Fruit fly (Drosophila melanogaster) whole organism, embryonic: ENCODE data around the gene dpr4.

ENCODE experiments used
- Blimp-1 ChIP-seq: fragments of 200-800 bp; sonication (Bioruptor generic); optimal IDR thresholded peaks from 3 replicates; lab custom pipeline; 2018; ENCODE audit warnings: missing biosample characterization, missing genetic modification characterization, mild to moderate bottlenecking, moderate library complexity, missing genetic modification reagents
- CG10654 ChIP-seq: fragments of 200-800 bp; sonication (Bioruptor generic); optimal IDR thresholded peaks from 2 replicates; lab custom pipeline; 2016; ENCODE audit warnings: missing biosample characterization, missing genetic modification characterization
- CG10979 ChIP-seq: fragments of 200-800 bp; sonication (Bioruptor generic); optimal IDR thresholded peaks from 2 replicates; lab custom pipeline; 2018; ENCODE audit warnings: missing biosample characterization, mild to moderate bottlenecking, missing genetic modification characterization, moderate library complexity
- CG11456 ChIP-seq: fragments of 200-800 bp; sonication (Bioruptor generic); IDR thresholded peaks from 3 replicates; pipeline ENCODE4 v1.3.6; 2022; ENCODE audit warnings: missing biosample characterization, missing genetic modification characterization
- CG11696 ChIP-seq: fragments of 200-800 bp; sonication (Bioruptor generic); IDR thresholded peaks from 2 replicates; pipeline ENCODE4 v1.3.6; 2022; ENCODE audit warnings: missing biosample characterization, missing genetic modification characterization
- CG12104 ChIP-seq: fragments of 200-800 bp; sonication (Bioruptor generic); optimal IDR thresholded peaks from 3 replicates; lab custom pipeline; 2016; ENCODE audit warnings: missing biosample characterization, missing genetic modification characterization
- CG12219 ChIP-seq: fragments of 200-800 bp; sonication (Bioruptor generic); optimal IDR thresholded peaks from 3 replicates; lab custom pipeline; 2018; ENCODE audit warnings: missing biosample characterization, mild to moderate bottlenecking, missing genetic modification characterization
- CG16863 ChIP-seq: fragments of 200-800 bp; sonication (Bioruptor generic); optimal IDR thresholded peaks from 3 replicates; lab custom pipeline; 2016; ENCODE audit warnings: missing biosample characterization, missing genetic modification characterization
- CG17829 ChIP-seq: fragments of 200-800 bp; optimal IDR thresholded peaks from 2 replicates; lab custom pipeline; 2019; ENCODE audit warnings: missing biosample characterization, mild to moderate bottlenecking, missing genetic modification characterization, moderate library complexity
- CG18764 ChIP-seq: fragments of 200-800 bp; sonication (Bioruptor generic); optimal IDR thresholded peaks from 3 replicates; lab custom pipeline; 2016; ENCODE audit warnings: missing biosample characterization, missing genetic modification characterization
- CG4360 ChIP-seq: fragments of 200-800 bp; sonication (Bioruptor generic); IDR thresholded peaks from 2 replicates; pipeline ENCODE4 v1.3.6; 2022; ENCODE audit warnings: missing biosample characterization, missing genetic modification characterization
- CG5245 ChIP-seq: fragments of 200-800 bp; sonication (Bioruptor generic); optimal IDR thresholded peaks from 3 replicates; lab custom pipeline; 2016; ENCODE audit warnings: missing biosample characterization, missing genetic modification characterization
- CG6765 ChIP-seq: fragments of 200-800 bp; sonication (Bioruptor generic); optimal IDR thresholded peaks from 3 replicates; lab custom pipeline; 2017; ENCODE audit warnings: missing biosample characterization, mild to moderate bottlenecking, missing genetic modification characterization
- CG7928 ChIP-seq: fragments of 200-800 bp; sonication (Bioruptor generic); optimal IDR thresholded peaks from 2 replicates; lab custom pipeline; 2017; ENCODE audit warnings: missing biosample characterization, mild to moderate bottlenecking, missing genetic modification characterization
- CG7963 ChIP-seq: fragments of 200-800 bp; sonication (Bioruptor generic); IDR thresholded peaks from 3 replicates; pipeline ENCODE4 v1.3.6; 2022; ENCODE audit warnings: missing biosample characterization, missing genetic modification characterization; ENCODE audit not compliant: partially characterized antibody
- CG8089 ChIP-seq: fragments of 200-800 bp; sonication (Bioruptor generic); optimal IDR thresholded peaks from 3 replicates; lab custom pipeline; 2016; ENCODE audit warnings: missing biosample characterization, missing genetic modification characterization
- CG8924 ChIP-seq: fragments of 200-800 bp; optimal IDR thresholded peaks from 3 replicates; lab custom pipeline; 2019; ENCODE audit warnings: missing biosample characterization, mild to moderate bottlenecking, missing genetic modification characterization, moderate library complexity
- CTCF ChIP-seq: fragments of 200-800 bp; sonication (Bioruptor generic); optimal IDR thresholded peaks from 2 replicates; lab custom pipeline; 2017; ENCODE audit warnings: missing biosample characterization, mild to moderate bottlenecking, missing genetic modification characterization, moderate library complexity
- Deaf1 ChIP-seq: fragments of 200-800 bp; optimal IDR thresholded peaks from 3 replicates; lab custom pipeline; 2019; ENCODE audit warnings: missing biosample characterization, mild to moderate bottlenecking, missing genetic modification characterization, moderate library complexity
- Dip2 ChIP-seq: fragments of 200-800 bp; sonication (Bioruptor generic); IDR thresholded peaks from 2 replicates; pipeline ENCODE4 v1.3.6; 2022; ENCODE audit warnings: missing biosample characterization, missing genetic modification characterization
- Gsc ChIP-seq: fragments of 200-800 bp; sonication (Bioruptor generic); IDR thresholded peaks from 2 replicates; pipeline ENCODE4 v1.3.6; 2022; ENCODE audit warnings: missing biosample characterization, missing genetic modification characterization
- Hey ChIP-seq: fragments of 200-800 bp; sonication (Bioruptor generic); optimal IDR thresholded peaks from 3 replicates; lab custom pipeline; 2018; ENCODE audit warnings: missing biosample characterization, mild to moderate bottlenecking, missing genetic modification characterization
- Mad ChIP-seq: fragments of 200-800 bp; sonication (Bioruptor generic); optimal IDR thresholded peaks from 2 replicates; lab custom pipeline; 2016; ENCODE audit warnings: missing biosample characterization, missing genetic modification characterization
- NC2α ChIP-seq: fragments of 200-800 bp; sonication (Bioruptor generic); optimal IDR thresholded peaks from 2 replicates; lab custom pipeline; 2016; ENCODE audit warnings: missing biosample characterization, missing genetic modification characterization
- Neu2 ChIP-seq: fragments of 200-800 bp; sonication (Bioruptor generic); optimal IDR thresholded peaks from 3 replicates; lab custom pipeline; 2016; ENCODE audit warnings: missing biosample characterization, missing genetic modification characterization, borderline replicate concordance
- Nf-YC ChIP-seq: fragments of 200-800 bp; optimal IDR thresholded peaks from 3 replicates; lab custom pipeline; 2019; ENCODE audit warnings: missing biosample characterization, mild to moderate bottlenecking, missing genetic modification characterization, moderate library complexity
- Opbp ChIP-seq: fragments of 200-800 bp; sonication (Bioruptor generic); IDR thresholded peaks from 3 replicates; pipeline ENCODE4 v1.3.6; 2022; ENCODE audit warnings: missing biosample characterization, missing genetic modification characterization; ENCODE audit not compliant: partially characterized antibody
- Rfx ChIP-seq: fragments of 200-800 bp; sonication (Bioruptor generic); IDR thresholded peaks from 2 replicates; pipeline ENCODE4 v1.3.6; 2022; ENCODE audit warnings: missing biosample characterization, missing genetic modification characterization
- Rx ChIP-seq: fragments of 200-800 bp; sonication (Bioruptor generic); IDR thresholded peaks from 2 replicates; pipeline ENCODE4 v1.3.6; 2022; ENCODE audit warnings: missing biosample characterization, missing genetic modification characterization
- Spps ChIP-seq: fragments of 200-800 bp; sonication (Bioruptor generic); optimal IDR thresholded peaks from 2 replicates; lab custom pipeline; 2018; ENCODE audit warnings: missing biosample characterization, mild to moderate bottlenecking, missing genetic modification characterization
- ac ChIP-seq: fragments of 200-800 bp; sonication (Bioruptor generic); optimal IDR thresholded peaks from 3 replicates; lab custom pipeline; 2017; ENCODE audit warnings: missing biosample characterization, mild to moderate bottlenecking, missing genetic modification characterization
- cato ChIP-seq: fragments of 200-800 bp; sonication (Bioruptor generic); optimal IDR thresholded peaks from 2 replicates; lab custom pipeline; 2016; ENCODE audit warnings: missing biosample characterization, missing genetic modification characterization, borderline replicate concordance
- crp ChIP-seq, 2 experiments: fragments of 200-800 bp; sonication (Bioruptor generic); optimal IDR thresholded peaks; 2 replicates in 1 of 2; 3 replicates in 1 of 2; lab custom pipeline; 2017; ENCODE audit warnings: missing biosample characterization in 2 of 2, missing genetic modification characterization in 2 of 2, mild to moderate bottlenecking in 1 of 2, moderate library complexity in 1 of 2
- dati ChIP-seq: fragments of 200-800 bp; sonication (Bioruptor generic); IDR thresholded peaks from 2 replicates; pipeline ENCODE4 v1.3.6; 2022; ENCODE audit warnings: missing biosample characterization, missing genetic modification characterization
- ham ChIP-seq: fragments of 200-800 bp; sonication (Bioruptor generic); IDR thresholded peaks from 2 replicates; pipeline ENCODE4 v1.3.6; 2022; ENCODE audit warnings: missing biosample characterization, missing genetic modification characterization
- hb ChIP-seq: fragments of 200-800 bp; sonication (Bioruptor generic); IDR thresholded peaks from 3 replicates; pipeline ENCODE4 v1.3.6; 2022; ENCODE audit warnings: missing biosample characterization, missing genetic modification characterization; ENCODE audit not compliant: partially characterized antibody
- insv ChIP-seq, 2 experiments: fragments of 200-800 bp; sonication (Bioruptor generic); optimal IDR thresholded peaks; 3 replicates each; lab custom pipeline; 2016 to 2018; ENCODE audit warnings: missing biosample characterization in 2 of 2, missing genetic modification characterization in 2 of 2
- lola ChIP-seq, 3 experiments: fragments of >200 bp in 2 of 3; fragments of 200-800 bp in 1 of 3; sonication (Bioruptor generic) in 1 of 3; optimal IDR thresholded peaks; 2 replicates each; lab custom pipeline; 2017 to 2019; ENCODE audit warnings: missing biosample characterization in 3 of 3, missing genetic modification characterization in 3 of 3, mild to moderate bottlenecking in 1 of 3, moderate library complexity in 1 of 3
- maf-S ChIP-seq: fragments of 200-800 bp; sonication (Bioruptor generic); optimal IDR thresholded peaks from 2 replicates; lab custom pipeline; 2016; ENCODE audit warnings: missing biosample characterization, missing genetic modification characterization
- nom ChIP-seq: fragments of 200-800 bp; sonication (Bioruptor generic); optimal IDR thresholded peaks from 2 replicates; lab custom pipeline; 2017; ENCODE audit warnings: missing biosample characterization, missing genetic modification characterization, mild to moderate bottlenecking, moderate library complexity, missing genetic modification reagents
- seq ChIP-seq: fragments of 200-800 bp; sonication (Bioruptor generic); IDR thresholded peaks from 2 replicates; pipeline ENCODE4 v1.3.6; 2022; ENCODE audit warnings: missing biosample characterization, missing genetic modification characterization
- sima ChIP-seq: fragments of 200-800 bp; sonication (Bioruptor generic); optimal IDR thresholded peaks from 2 replicates; lab custom pipeline; 2016; ENCODE audit warnings: missing biosample characterization, missing genetic modification characterization
- sisA ChIP-seq: fragments of 200-800 bp; sonication (Bioruptor generic); IDR thresholded peaks from 2 replicates; pipeline ENCODE4 v1.3.6; 2022; ENCODE audit warnings: missing biosample characterization, missing genetic modification characterization
- slbo ChIP-seq: fragments of 200-800 bp; sonication (Bioruptor generic); IDR thresholded peaks from 2 replicates; pipeline ENCODE4 v1.3.6; 2022; ENCODE audit warnings: missing biosample characterization, missing genetic modification characterization
- sna ChIP-seq: fragments of 200-800 bp; sonication (Bioruptor generic); IDR thresholded peaks from 2 replicates; pipeline ENCODE4 v1.3.6; 2022; ENCODE audit warnings: missing biosample characterization, missing genetic modification characterization; ENCODE audit not compliant: partially characterized antibody
- sqz ChIP-seq: fragments of 200-800 bp; sonication (Bioruptor generic); optimal IDR thresholded peaks from 3 replicates; lab custom pipeline; 2018; ENCODE audit warnings: missing biosample characterization, mild to moderate bottlenecking, missing genetic modification characterization
- trh ChIP-seq: fragments of 200-800 bp; sonication (Bioruptor generic); optimal IDR thresholded peaks from 2 replicates; lab custom pipeline; 2016; ENCODE audit warnings: missing biosample characterization, missing genetic modification characterization
- zen ChIP-seq: fragments of 200-800 bp; sonication (Bioruptor generic); optimal IDR thresholded peaks from 3 replicates; lab custom pipeline; 2018; ENCODE audit warnings: missing biosample characterization, mild to moderate bottlenecking, missing genetic modification characterization, moderate library complexity
- zen2 ChIP-seq: fragments of 200-800 bp; sonication (Bioruptor generic); IDR thresholded peaks from 3 replicates; pipeline ENCODE4 v1.3.6; 2022; ENCODE audit warnings: missing biosample characterization, missing genetic modification characterization; ENCODE audit not compliant: partially characterized antibody

dpr4 gene

dm6 chr3R:11562326-11563109 lies 19.8 kb upstream of the dpr4 start (continued):
- peak; percentile 88 for TF ChIP-seq Nf-YC (tag; lab: Kevin White, UChicago)
- peak; percentile 59 for TF ChIP-seq trh (GFP tag; lab: Kevin White, UChicago)
- TF ChIP-seq sna (GFP tag; lab: Robert Waterston, UW): no peak
- peak; percentile 92 for TF ChIP-seq CG11456
- TF ChIP-seq CG16863 (GFP tag; lab: Kevin White, UChicago): peak; percentile 86
- TF ChIP-seq Rfx (GFP tag; lab: Robert Waterston, UW): peak; percentile 97
- no peak for TF ChIP-seq CG7963
- peak; percentile 64 for TF ChIP-seq NC2α (GFP tag; lab: Kevin White, UChicago)
- peak; percentile 92 for TF ChIP-seq CG11696
- TF ChIP-seq cato (GFP tag; lab: Kevin White, UChicago): peak; percentile 40
- TF ChIP-seq zen (tag; lab: Kevin White, UChicago): peak; percentile 71
- peak; percentile 71; the same call in 1 of the 2 replicates for TF ChIP-seq dati (GFP tag; lab: Robert Waterston, UW)
- TF ChIP-seq sqz (GFP tag; lab: Kevin White, UChicago): peak; percentile 97
- TF ChIP-seq CG17829 (tag; lab: Kevin White, UChicago): peak; percentile 94
- peak in 1 of 2 experiments; percentile 29 for TF ChIP-seq crp (GFP tag; optimal IDR thresholded peaks at IDR 0.05; lab: Kevin White, UChicago)
- peak; percentile 83 for TF ChIP-seq Gsc (GFP tag; lab: Robert Waterston, UW)
- TF ChIP-seq Blimp-1 (GFP tag; lab: Kevin White, UChicago): peak; percentile 91
- TF ChIP-seq ham (GFP tag; lab: Robert Waterston, UW): peak; percentile 64; the same call in 1 of the 2 replicates
- TF ChIP-seq Rx (GFP tag; lab: Robert Waterston, UW): peak; percentile 89
- peak; percentile 91 for TF ChIP-seq CG10979 (tag; lab: Kevin White, UChicago)
- peak; percentile 74 for TF ChIP-seq Neu2 (GFP tag; lab: Kevin White, UChicago)
- peak; percentile 90 for TF ChIP-seq nom (GFP tag; lab: Kevin White, UChicago)
- peak; percentile 78 for TF ChIP-seq seq (GFP tag; lab: Robert Waterston, UW)
- TF ChIP-seq Deaf1: peak; percentile 80
- peak; percentile 39 for TF ChIP-seq CTCF (GFP tag; lab: Kevin White, UChicago)
- TF ChIP-seq sisA: peak; percentile 94
- peak; percentile 87 for TF ChIP-seq CG12219 (GFP tag; lab: Kevin White, UChicago)
- peak; percentile 85 for TF ChIP-seq Spps (tag; lab: Kevin White, UChicago)
- TF ChIP-seq CG8089 (GFP tag; lab: Kevin White, UChicago): peak; percentile 70
- peak; percentile 94 for TF ChIP-seq CG6765
- TF ChIP-seq Hey: peak; percentile 31
- peak; percentile 80 for TF ChIP-seq CG18764
- peak; percentile 43; the same call in 1 of the 2 replicates for TF ChIP-seq Dip2 (GFP tag; lab: Robert Waterston, UW)
- TF ChIP-seq CG7928: peak; percentile 70
- no peak for TF ChIP-seq Opbp (GFP tag; lab: Robert Waterston, UW)
- TF ChIP-seq insv (GFP tag; optimal IDR thresholded peaks at IDR 0.05; lab: Kevin White, UChicago): peak in 1 of 2 experiments; percentile 29
- TF ChIP-seq Mad (GFP tag; lab: Kevin White, UChicago): peak; percentile 69
- TF ChIP-seq sima (GFP tag; lab: Kevin White, UChicago): peak; percentile 80
- TF ChIP-seq ac (GFP tag; lab: Kevin White, UChicago): peak; percentile 23
- TF ChIP-seq zen2 (GFP tag; lab: Robert Waterston, UW): no peak
- TF ChIP-seq CG10654: peak; percentile 92
- TF ChIP-seq slbo (GFP tag; lab: Robert Waterston, UW): peak; percentile 96
- peak; percentile 92 for TF ChIP-seq CG12104 (GFP tag; lab: Kevin White, UChicago)
- TF ChIP-seq hb: no peak
- TF ChIP-seq maf-S: peak; percentile 83
- TF ChIP-seq CG5245 (GFP tag; lab: Kevin White, UChicago): peak; percentile 91
- TF ChIP-seq lola (GFP tag; optimal IDR thresholded peaks at IDR 0.05; lab: Kevin White, UChicago): peak in 1 of 3 experiments; percentile 55
- peak; percentile 60; the same call in 1 of the 2 replicates for TF ChIP-seq CG4360
- peak; percentile 89 for TF ChIP-seq CG8924 (tag; lab: Kevin White, UChicago)
